Worm (Caenorhabditis elegans) whole organism, mixed stage, embryonic: Measurements from ENCODE around the gene srb-19.

ENCODE experiments used
- M03D4.4 ChIP-seq: sonication (generic microtip); optimal IDR thresholded peaks from 2 replicates; lab custom pipeline; 2017; ENCODE audit warnings: mild to moderate bottlenecking, missing genetic modification characterization, missing compliant biosample characterization
- bed-3 ChIP-seq: fragments of 200-800 bp; sonication (Bioruptor generic); optimal IDR thresholded peaks from 3 replicates; lab custom pipeline; 2018; ENCODE audit warnings: mild to moderate bottlenecking, missing genetic modification characterization, moderate library complexity, missing compliant biosample characterization
- blmp-1 ChIP-seq: fragments of 150-350 bp; optimal IDR thresholded peaks from 2 replicates; lab custom pipeline; 2014; ENCODE audit warnings: missing biosample characterization, missing genetic modification characterization
- ceh-39 ChIP-seq: fragments of 150-350 bp; optimal IDR thresholded peaks from 2 replicates; lab custom pipeline; 2014; ENCODE audit warnings: missing biosample characterization, missing genetic modification characterization
- ceh-43 ChIP-seq: fragments of 200-800 bp; sonication (Bioruptor generic); optimal IDR thresholded peaks from 2 replicates; lab custom pipeline; 2018; ENCODE audit warnings: mild to moderate bottlenecking, missing genetic modification characterization, moderate library complexity, missing compliant biosample characterization
- ceh-83 ChIP-seq: fragments of 200-800 bp; sonication (Bioruptor generic); optimal IDR thresholded peaks from 2 replicates; lab custom pipeline; 2018; ENCODE audit warnings: mild to moderate bottlenecking, missing genetic modification characterization, missing compliant biosample characterization
- ces-1 ChIP-seq: fragments of 150-350 bp; optimal IDR thresholded peaks from 2 replicates; lab custom pipeline; 2014; ENCODE audit warnings: missing biosample characterization, missing genetic modification reagents, missing genetic modification characterization
- drap-1 ChIP-seq: fragments of 200-800 bp; sonication (Bioruptor generic); optimal IDR thresholded peaks from 3 replicates; lab custom pipeline; 2018; ENCODE audit warnings: mild to moderate bottlenecking, missing genetic modification characterization, missing compliant biosample characterization
- elt-1 ChIP-seq: sonication (generic microtip); optimal IDR thresholded peaks from 2 replicates; lab custom pipeline; 2017; ENCODE audit warnings: missing genetic modification characterization, mild to moderate bottlenecking, missing compliant biosample characterization, antibody characterized with exemption, moderate library complexity, borderline replicate concordance; ENCODE audit not compliant: insufficient read depth
- elt-3 ChIP-seq: fragments of 150-350 bp; optimal IDR thresholded peaks from 2 replicates; lab custom pipeline; 2014; ENCODE audit warnings: missing biosample characterization, missing genetic modification characterization
- ham-2 ChIP-seq: fragments of 200-800 bp; sonication (Bioruptor generic); optimal IDR thresholded peaks from 2 replicates; lab custom pipeline; 2018; ENCODE audit warnings: mild to moderate bottlenecking, missing genetic modification characterization, missing compliant biosample characterization
- hlh-1 ChIP-seq: fragments of 150-350 bp; optimal IDR thresholded peaks from 2 replicates; lab custom pipeline; 2014; ENCODE audit warnings: missing biosample characterization, missing genetic modification reagents, missing genetic modification characterization
- lin-13 ChIP-seq: fragments of 150-350 bp; optimal IDR thresholded peaks from 2 replicates; lab custom pipeline; 2014; ENCODE audit warnings: missing biosample characterization, missing genetic modification characterization
- lin-32 ChIP-seq: fragments of 200-800 bp; sonication (Bioruptor generic); optimal IDR thresholded peaks from 2 replicates; lab custom pipeline; 2018; ENCODE audit warnings: mild to moderate bottlenecking, missing genetic modification characterization, missing compliant biosample characterization
- lsy-2 ChIP-seq: fragments of 150-350 bp; optimal IDR thresholded peaks from 2 replicates; lab custom pipeline; 2014; ENCODE audit warnings: missing biosample characterization, missing genetic modification characterization
- mab-5 ChIP-seq: fragments of 150-350 bp; optimal IDR thresholded peaks from 2 replicates; lab custom pipeline; 2014; ENCODE audit warnings: missing biosample characterization, missing genetic modification characterization
- mep-1 ChIP-seq: fragments of 150-350 bp; optimal IDR thresholded peaks from 2 replicates; lab custom pipeline; 2017; ENCODE audit warnings: missing biosample characterization, missing genetic modification reagents, missing genetic modification characterization, inconsistent platforms
- mls-2 ChIP-seq: sonication (generic microtip); optimal IDR thresholded peaks from 2 replicates; lab custom pipeline; 2016; ENCODE audit warnings: mild to moderate bottlenecking, missing genetic modification characterization, moderate library complexity, missing compliant biosample characterization
- nhr-12 ChIP-seq: fragments of 150-350 bp; optimal IDR thresholded peaks from 2 replicates; lab custom pipeline; 2014; ENCODE audit warnings: missing biosample characterization, missing genetic modification characterization
- nhr-2 ChIP-seq: fragments of 150-350 bp; optimal IDR thresholded peaks from 2 replicates; lab custom pipeline; 2014; ENCODE audit warnings: missing biosample characterization, missing genetic modification characterization
- nhr-237 ChIP-seq: fragments of 150-350 bp; optimal IDR thresholded peaks from 2 replicates; lab custom pipeline; 2014; ENCODE audit warnings: missing biosample characterization, missing genetic modification characterization
- nhr-28 ChIP-seq: fragments of 150-350 bp; optimal IDR thresholded peaks from 2 replicates; lab custom pipeline; 2014; ENCODE audit warnings: missing biosample characterization, missing genetic modification characterization
- nhr-76 ChIP-seq: sonication (generic microtip); optimal IDR thresholded peaks from 2 replicates; lab custom pipeline; 2017; ENCODE audit warnings: missing biosample characterization, missing genetic modification characterization
- pha-4 ChIP-seq: fragments of 150-350 bp; optimal IDR thresholded peaks from 2 replicates; lab custom pipeline; 2018; ENCODE audit warnings: missing biosample characterization, missing genetic modification reagents, missing genetic modification characterization
- sem-2 ChIP-seq: fragments of 200-800 bp; sonication (Bioruptor generic); optimal IDR thresholded peaks from 2 replicates; lab custom pipeline; 2018; ENCODE audit warnings: mild to moderate bottlenecking, missing genetic modification characterization, missing compliant biosample characterization
- snpc-4 ChIP-seq: fragments of 150-350 bp; optimal IDR thresholded peaks from 2 replicates; lab custom pipeline; 2014; ENCODE audit warnings: missing biosample characterization, missing genetic modification characterization
- tbx-8 ChIP-seq: fragments of 200-800 bp; sonication (Bioruptor generic); optimal IDR thresholded peaks from 2 replicates; lab custom pipeline; 2018; ENCODE audit warnings: mild to moderate bottlenecking, missing genetic modification characterization, moderate library complexity, missing compliant biosample characterization
- unc-120 ChIP-seq: sonication (generic microtip); optimal IDR thresholded peaks from 2 replicates; lab custom pipeline; 2017; ENCODE audit warnings: missing genetic modification characterization, missing compliant biosample characterization; ENCODE audit not compliant: poor library complexity, severe bottlenecking
- unc-39 ChIP-seq: fragments of 150-350 bp; optimal IDR thresholded peaks from 2 replicates; lab custom pipeline; 2014; ENCODE audit warnings: missing biosample characterization, missing genetic modification characterization
- unc-62 ChIP-seq: fragments of 150-350 bp; optimal IDR thresholded peaks from 2 replicates; lab custom pipeline; 2014; ENCODE audit warnings: missing biosample characterization, missing genetic modification reagents, missing genetic modification characterization
- zip-8 ChIP-seq: fragments of 150-350 bp; optimal IDR thresholded peaks from 2 replicates; lab custom pipeline; 2014; ENCODE audit warnings: missing biosample characterization, missing genetic modification characterization
- ztf-11 ChIP-seq: fragments of 150-350 bp; optimal IDR thresholded peaks from 2 replicates; lab custom pipeline; 2014; ENCODE audit warnings: missing biosample characterization, missing genetic modification characterization

srb-19 gene

ce11 chrV:7490340-7490739 is 29.6 kb downstream of the srb-19 start, which contains the start of gene srbc-9:
srbc-9 (minus strand) TSS chrV:7490440.
- TF ChIP-seq nhr-12: no peak
- TF ChIP-seq sem-2 (GFP tag; lab: Kevin White, UChicago): no peak
- TF ChIP-seq mep-1 (tag; lab: Kevin White, UChicago): no peak
- no peak for TF ChIP-seq tbx-8 (GFP tag; lab: Kevin White, UChicago)

- TF ChIP-seq nhr-12: no peak
- TF ChIP-seq unc-39 (tag; lab: Kevin White, UChicago): no peak
- no peak for TF ChIP-seq ham-2 (GFP tag; lab: Kevin White, UChicago)
- TF ChIP-seq hlh-1 (tag; lab: Kevin White, UChicago): no peak
- no peak for TF ChIP-seq nhr-2
Measured at ce11 chrV:7487518-7487917, 32.5 kb downstream of the srb-19 start, which contains the start of gene srbc-7. srbc-7 (minus strand) TSS chrV:7487618.

- TF ChIP-seq lin-13 (tag; lab: Kevin White, UChicago): no peak
- no peak for TF ChIP-seq ztf-11 (tag; lab: Kevin White, UChicago)
- no peak for TF ChIP-seq nhr-28 (tag; lab: Kevin White, UChicago)
- TF ChIP-seq unc-62 (GFP tag; lab: Kevin White, UChicago): no peak
- TF ChIP-seq snpc-4 (tag; lab: Kevin White, UChicago): no peak
- TF ChIP-seq pha-4 (tag; lab: Kevin White, UChicago): no peak
- no peak for TF ChIP-seq unc-120 (tag; lab: Kevin White, UChicago)
- TF ChIP-seq ceh-39 (tag; lab: Kevin White, UChicago): no peak
- TF ChIP-seq ceh-43 (GFP tag; lab: Kevin White, UChicago): no peak
- TF ChIP-seq mab-5 (tag; lab: Kevin White, UChicago): no peak
- TF ChIP-seq ceh-83 (GFP tag; lab: Kevin White, UChicago): no peak
- TF ChIP-seq sem-2 (GFP tag; lab: Kevin White, UChicago): no peak
- TF ChIP-seq M03D4.4 (tag; lab: Kevin White, UChicago): no peak
- no peak for TF ChIP-seq mls-2 (tag; lab: Kevin White, UChicago)
Measured at ce11 chrV:7485000-7485399, 35.0 kb downstream of the srb-19 start, which contains the start of gene srbc-8. srbc-8 (minus strand) TSS chrV:7485100.

ce11 chrV:7480949-7481348 is 39.0 kb downstream of the srb-19 start, which contains the start of gene C18B10.6:
C18B10.6 (minus strand) TSS chrV:7481049.
- TF ChIP-seq elt-3 (tag; lab: Kevin White, UChicago): no peak
- TF ChIP-seq ces-1 (GFP tag; lab: Kevin White, UChicago): no peak
- TF ChIP-seq, all 35 proteins: peak for 0

ce11 chrV:7478404-7478803 is 41.6 kb downstream of the srb-19 start, which contains the start of gene str-190:
str-190 (minus strand) TSS chrV:7478504.
- TF ChIP-seq nhr-237 (tag; lab: Kevin White, UChicago): no peak
- no peak for TF ChIP-seq mab-5 (tag; lab: Kevin White, UChicago)
- no peak for TF ChIP-seq mep-1 (tag; lab: Kevin White, UChicago)
- no peak for TF ChIP-seq nhr-12
- TF ChIP-seq zip-8 (tag; lab: Kevin White, UChicago): no peak
- no peak for TF ChIP-seq nhr-76
- TF ChIP-seq lsy-2 (tag; lab: Kevin White, UChicago): no peak
- no peak for TF ChIP-seq pha-4 (tag; lab: Kevin White, UChicago)
- TF ChIP-seq drap-1 (GFP tag; lab: Kevin White, UChicago): no peak
- TF ChIP-seq elt-3 (tag; lab: Kevin White, UChicago): no peak
- TF ChIP-seq lin-32: no peak
- TF ChIP-seq M03D4.4 (tag; lab: Kevin White, UChicago): no peak
- TF ChIP-seq bed-3 (GFP tag; lab: Kevin White, UChicago): no peak
- TF ChIP-seq unc-62 (GFP tag; lab: Kevin White, UChicago): no peak
- no peak for TF ChIP-seq mls-2 (tag; lab: Kevin White, UChicago)
- no peak for TF ChIP-seq tbx-8 (GFP tag; lab: Kevin White, UChicago)
- no peak for TF ChIP-seq ces-1 (GFP tag; lab: Kevin White, UChicago)
- no peak for TF ChIP-seq ceh-83 (GFP tag; lab: Kevin White, UChicago)
- TF ChIP-seq, all 35 proteins: peak for 0

ce11 chrV:7476766-7477165 is 43.2 kb downstream of the srb-19 start, which contains the start of gene srh-125:
srh-125 (minus strand) TSS chrV:7476866.
- no peak for TF ChIP-seq blmp-1 (tag; lab: Kevin White, UChicago)
- no peak for TF ChIP-seq lin-13 (tag; lab: Kevin White, UChicago)
- no peak for TF ChIP-seq sem-2 (GFP tag; lab: Kevin White, UChicago)
- no peak for TF ChIP-seq nhr-76
- no peak for TF ChIP-seq elt-1 (tag; lab: Kevin White, UChicago)
- TF ChIP-seq ceh-39 (tag; lab: Kevin White, UChicago): no peak
